Fruit fly (Drosophila melanogaster) whole organism, embryonic: ENCODE results near the gene cerv.

Experiments
- BEAF-32 ChIP-seq: fragments of 200-800 bp; sonication (Bioruptor generic); optimal IDR thresholded peaks from 3 replicates; lab custom pipeline; 2017; ENCODE audit warnings: missing biosample characterization, missing genetic modification characterization, mild to moderate bottlenecking, moderate library complexity, missing genetic modification reagents
- CG11247 ChIP-seq: fragments of 200-800 bp; sonication (Bioruptor generic); IDR thresholded peaks from 2 replicates; pipeline ENCODE4 v1.3.6; 2022; ENCODE audit warnings: missing biosample characterization, missing genetic modification characterization
- CG1233 ChIP-seq: fragments of 200-800 bp; sonication (Bioruptor generic); optimal IDR thresholded peaks from 4 replicates; lab custom pipeline; 2018; ENCODE audit warnings: missing biosample characterization, mild to moderate bottlenecking, missing genetic modification characterization
- CG12391 ChIP-seq: fragments of 200-800 bp; sonication (Bioruptor generic); optimal IDR thresholded peaks from 3 replicates; lab custom pipeline; 2018; ENCODE audit warnings: missing biosample characterization, mild to moderate bottlenecking, missing genetic modification characterization, moderate library complexity
- CG12659 ChIP-seq: fragments of 200-800 bp; sonication (Bioruptor generic); optimal IDR thresholded peaks from 3 replicates; lab custom pipeline; 2017; ENCODE audit warnings: mild to moderate bottlenecking, missing biosample characterization, missing genetic modification reagents, missing genetic modification characterization
- CG13894 ChIP-seq: fragments of 200-800 bp; sonication (Bioruptor generic); optimal IDR thresholded peaks from 3 replicates; lab custom pipeline; 2018; ENCODE audit warnings: missing biosample characterization, mild to moderate bottlenecking, missing genetic modification characterization, moderate library complexity
- CG16813 ChIP-seq: fragments of 200-800 bp; sonication (Bioruptor generic); IDR thresholded peaks from 3 replicates; pipeline ENCODE4 v1.3.6; 2022; ENCODE audit warnings: missing biosample characterization, missing genetic modification characterization; ENCODE audit not compliant: partially characterized antibody
- CG17186 ChIP-seq: fragments of 200-800 bp; sonication (Bioruptor generic); optimal IDR thresholded peaks from 3 replicates; lab custom pipeline; 2017; ENCODE audit warnings: missing biosample characterization, missing genetic modification reagents, missing genetic modification characterization
- CG17385 ChIP-seq: fragments of 200-800 bp; sonication (Bioruptor generic); optimal IDR thresholded peaks from 3 replicates; lab custom pipeline; 2018; ENCODE audit warnings: missing biosample characterization, mild to moderate bottlenecking, missing genetic modification characterization
- CG18764 ChIP-seq: fragments of 200-800 bp; sonication (Bioruptor generic); optimal IDR thresholded peaks from 3 replicates; lab custom pipeline; 2016; ENCODE audit warnings: missing biosample characterization, missing genetic modification characterization
- CG3281 ChIP-seq: fragments of 200-800 bp; sonication (Bioruptor generic); optimal IDR thresholded peaks from 3 replicates; lab custom pipeline; 2017; ENCODE audit warnings: missing biosample characterization, mild to moderate bottlenecking, missing genetic modification characterization
- CG33213 ChIP-seq: fragments of 200-800 bp; sonication (Bioruptor generic); optimal IDR thresholded peaks from 3 replicates; lab custom pipeline; 2016; ENCODE audit warnings: missing biosample characterization, missing genetic modification characterization
- CG3995 ChIP-seq: fragments of 200-800 bp; sonication (Bioruptor generic); optimal IDR thresholded peaks from 3 replicates; lab custom pipeline; 2016; ENCODE audit warnings: missing biosample characterization, missing genetic modification characterization
- CG5245 ChIP-seq: fragments of 200-800 bp; sonication (Bioruptor generic); optimal IDR thresholded peaks from 3 replicates; lab custom pipeline; 2016; ENCODE audit warnings: missing biosample characterization, missing genetic modification characterization
- CG6254 ChIP-seq: fragments of 200-800 bp; sonication (Bioruptor generic); optimal IDR thresholded peaks from 3 replicates; lab custom pipeline; 2017; ENCODE audit warnings: mild to moderate bottlenecking, missing biosample characterization, missing genetic modification reagents, missing genetic modification characterization
- CG6683 ChIP-seq: fragments of 200-800 bp; sonication (Bioruptor generic); optimal IDR thresholded peaks from 2 replicates; lab custom pipeline; 2017; ENCODE audit warnings: missing biosample characterization, mild to moderate bottlenecking, missing genetic modification characterization, missing genetic modification reagents
- CG6689 ChIP-seq: fragments of 200-800 bp; sonication (Bioruptor generic); IDR thresholded peaks from 2 replicates; pipeline ENCODE4 v1.3.6; 2022; ENCODE audit warnings: missing biosample characterization, missing genetic modification characterization
- CG8281 ChIP-seq: fragments of 200-800 bp; sonication (Bioruptor generic); optimal IDR thresholded peaks from 2 replicates; lab custom pipeline; 2018; ENCODE audit warnings: missing biosample characterization, mild to moderate bottlenecking, missing genetic modification characterization, moderate library complexity
- CHES-1-like ChIP-seq: fragments of 200-800 bp; sonication (Bioruptor generic); optimal IDR thresholded peaks from 2 replicates; lab custom pipeline; 2016; ENCODE audit warnings: missing biosample characterization, missing genetic modification characterization
- Chrac-16 ChIP-seq: fragments of 200-800 bp; sonication (Bioruptor generic); optimal IDR thresholded peaks from 3 replicates; lab custom pipeline; 2016; ENCODE audit warnings: missing biosample characterization, missing genetic modification characterization
- Deaf1 ChIP-seq: fragments of 200-800 bp; optimal IDR thresholded peaks from 3 replicates; lab custom pipeline; 2019; ENCODE audit warnings: missing biosample characterization, mild to moderate bottlenecking, missing genetic modification characterization, moderate library complexity
- E2f2 ChIP-seq: fragments of 200-800 bp; sonication (Bioruptor generic); IDR thresholded peaks from 2 replicates; pipeline ENCODE4 v1.3.6; 2022; ENCODE audit warnings: missing biosample characterization, missing genetic modification characterization
- Ets97D ChIP-seq: fragments of 200-800 bp; sonication (Bioruptor generic); optimal IDR thresholded peaks from 3 replicates; lab custom pipeline; 2016; ENCODE audit warnings: missing biosample characterization, missing genetic modification characterization
- HLHmδ ChIP-seq: fragments of 200-800 bp; sonication (Bioruptor generic); optimal IDR thresholded peaks from 2 replicates; lab custom pipeline; 2018; ENCODE audit warnings: missing biosample characterization, mild to moderate bottlenecking, missing genetic modification characterization, moderate library complexity
- HmgD ChIP-seq: fragments of 200-800 bp; sonication (Bioruptor generic); optimal IDR thresholded peaks from 3 replicates; lab custom pipeline; 2016; ENCODE audit warnings: missing biosample characterization, missing genetic modification characterization
- Kr ChIP-seq: fragments of 200-800 bp; sonication (Bioruptor generic); optimal IDR thresholded peaks from 2 replicates; lab custom pipeline; 2017; ENCODE audit warnings: missing biosample characterization, mild to moderate bottlenecking, missing genetic modification characterization
- Lpt ChIP-seq: fragments of >200 bp; optimal IDR thresholded peaks from 2 replicates; lab custom pipeline; 2018; ENCODE audit warnings: missing biosample characterization, missing genetic modification characterization
- Max ChIP-seq: fragments of 200-800 bp; sonication (Bioruptor generic); optimal IDR thresholded peaks from 2 replicates; lab custom pipeline; 2016; ENCODE audit warnings: missing biosample characterization, mild to moderate bottlenecking, missing genetic modification characterization
- NC2β ChIP-seq: fragments of 200-800 bp; sonication (Bioruptor generic); optimal IDR thresholded peaks from 2 replicates; lab custom pipeline; 2016; ENCODE audit warnings: missing biosample characterization, missing genetic modification characterization
- Poxn ChIP-seq: fragments of 200-800 bp; sonication (Bioruptor generic); IDR thresholded peaks from 2 replicates; pipeline ENCODE4 v1.3.6; 2022; ENCODE audit warnings: missing biosample characterization, missing genetic modification characterization
- Scr ChIP-seq: fragments of 200-800 bp; sonication (Bioruptor generic); IDR thresholded peaks from 2 replicates; pipeline ENCODE4 v1.3.6; 2022; ENCODE audit warnings: missing biosample characterization, missing genetic modification characterization; ENCODE audit not compliant: partially characterized antibody
- Side ChIP-seq: fragments of 200-800 bp; sonication (Bioruptor generic); optimal IDR thresholded peaks from 2 replicates; lab custom pipeline; 2016; ENCODE audit warnings: missing biosample characterization, missing genetic modification characterization
- bbx ChIP-seq: fragments of 200-800 bp; sonication (Bioruptor generic); IDR thresholded peaks from 2 replicates; pipeline ENCODE4 v1.3.6; 2022; ENCODE audit warnings: missing biosample characterization, missing genetic modification characterization; ENCODE audit not compliant: partially characterized antibody
- fd3F ChIP-seq: fragments of 200-800 bp; sonication (Bioruptor generic); optimal IDR thresholded peaks from 2 replicates; lab custom pipeline; 2018; ENCODE audit warnings: missing biosample characterization, mild to moderate bottlenecking, missing genetic modification characterization, moderate library complexity
- gcm ChIP-seq: fragments of 200-800 bp; sonication (Bioruptor generic); optimal IDR thresholded peaks from 2 replicates; lab custom pipeline; 2019; ENCODE audit warnings: missing biosample characterization, mild to moderate bottlenecking, missing genetic modification characterization, moderate library complexity
- grn ChIP-seq: fragments of 200-800 bp; sonication (Bioruptor generic); optimal IDR thresholded peaks from 3 replicates; lab custom pipeline; 2017; ENCODE audit warnings: missing biosample characterization, missing genetic modification characterization
- h ChIP-seq: fragments of >200 bp; optimal IDR thresholded peaks from 2 replicates; lab custom pipeline; 2017
- hbn ChIP-seq: fragments of 200-800 bp; sonication (Bioruptor generic); IDR thresholded peaks from 2 replicates; pipeline ENCODE4 v1.3.6; 2022; ENCODE audit warnings: missing biosample characterization, missing genetic modification characterization; ENCODE audit not compliant: partially characterized antibody
- insv ChIP-seq, 2 experiments: fragments of 200-800 bp; sonication (Bioruptor generic); optimal IDR thresholded peaks; 3 replicates each; lab custom pipeline; 2016 to 2018; ENCODE audit warnings: missing biosample characterization in 2 of 2, missing genetic modification characterization in 2 of 2
- knrl ChIP-seq: fragments of 200-800 bp; sonication (Bioruptor generic); IDR thresholded peaks from 3 replicates; pipeline ENCODE4 v1.3.6; 2022; ENCODE audit warnings: missing biosample characterization, missing genetic modification characterization; ENCODE audit not compliant: partially characterized antibody
- nau ChIP-seq: fragments of 200-800 bp; sonication (Bioruptor generic); optimal IDR thresholded peaks from 3 replicates; lab custom pipeline; 2017; ENCODE audit warnings: missing biosample characterization, mild to moderate bottlenecking, missing genetic modification characterization, missing genetic modification reagents
- ranshi ChIP-seq: fragments of 200-800 bp; sonication (Bioruptor generic); IDR thresholded peaks from 2 replicates; pipeline ENCODE4 v1.3.6; 2022; ENCODE audit warnings: missing biosample characterization, missing genetic modification characterization
- schlank ChIP-seq: fragments of 200-800 bp; sonication (Bioruptor generic); optimal IDR thresholded peaks from 2 replicates; lab custom pipeline; 2018; ENCODE audit warnings: missing biosample characterization, mild to moderate bottlenecking, missing genetic modification characterization
- sens ChIP-seq: fragments of 200-800 bp; sonication (Bioruptor generic); peaks from one replicate; lab custom pipeline; 2016; ENCODE audit warnings: missing biosample characterization, missing genetic modification characterization
- seq ChIP-seq: fragments of 200-800 bp; sonication (Bioruptor generic); IDR thresholded peaks from 2 replicates; pipeline ENCODE4 v1.3.6; 2022; ENCODE audit warnings: missing biosample characterization, missing genetic modification characterization
- slbo ChIP-seq: fragments of 200-800 bp; sonication (Bioruptor generic); IDR thresholded peaks from 2 replicates; pipeline ENCODE4 v1.3.6; 2022; ENCODE audit warnings: missing biosample characterization, missing genetic modification characterization
- tll ChIP-seq, 2 experiments: fragments of 200-800 bp in 1 of 2; fragments of >200 bp in 1 of 2; sonication (Bioruptor generic) in 1 of 2; optimal IDR thresholded peaks; 2 replicates each; lab custom pipeline; 2017 to 2019; ENCODE audit warnings: missing biosample characterization in 2 of 2, missing genetic modification characterization in 2 of 2, mild to moderate bottlenecking in 1 of 2, moderate library complexity in 1 of 2
- tup ChIP-seq: fragments of 200-800 bp; sonication (Bioruptor generic); optimal IDR thresholded peaks from 2 replicates; lab custom pipeline; 2016; ENCODE audit warnings: missing biosample characterization, mild to moderate bottlenecking, missing genetic modification characterization, moderate library complexity
- vnd ChIP-seq: fragments of 200-800 bp; sonication (Bioruptor generic); IDR thresholded peaks from 3 replicates; pipeline ENCODE4 v1.3.6; 2022; ENCODE audit warnings: missing biosample characterization, missing genetic modification characterization; ENCODE audit not compliant: partially characterized antibody
- wek ChIP-seq: fragments of 200-800 bp; sonication (Bioruptor generic); optimal IDR thresholded peaks from 3 replicates; lab custom pipeline; 2018; ENCODE audit warnings: missing biosample characterization, mild to moderate bottlenecking, missing genetic modification characterization, moderate library complexity
- z ChIP-seq: fragments of 200-800 bp; sonication (Bioruptor generic); IDR thresholded peaks from 3 replicates; pipeline ENCODE4 v1.3.6; 2022; ENCODE audit warnings: missing biosample characterization, missing genetic modification characterization

cerv gene

DNA sequence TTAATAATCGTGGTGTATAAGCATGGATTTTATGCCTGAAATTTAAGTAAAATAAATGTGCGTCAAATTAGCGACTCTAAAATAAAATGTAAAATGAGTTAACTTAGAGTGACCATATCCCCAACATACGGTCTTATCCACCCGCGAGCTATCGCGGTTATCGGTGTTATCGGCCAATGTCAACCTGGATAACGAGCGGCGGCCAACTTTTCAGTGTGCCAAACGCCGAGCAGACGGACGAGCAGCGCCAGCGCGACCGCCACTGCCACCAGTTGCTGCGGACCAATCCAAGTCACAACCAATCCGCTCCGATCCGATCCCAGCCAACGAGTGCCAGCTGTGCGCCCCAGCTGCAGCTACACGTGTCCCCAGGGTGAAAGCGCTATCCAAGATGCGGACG lies at the start of gene cerv, which contains the start of gene CG7872 (continued):
- TF ChIP-seq knrl (GFP tag; lab: Robert Waterston, UW) (peak; percentile 61), Chrac-16 (GFP tag; lab: Kevin White, UChicago) (no peak), Kr (no peak), CG12391 (tag; lab: Kevin White, UChicago) (no peak), CG11247 (no peak), E2f2 (GFP tag; lab: Robert Waterston, UW) (peak; percentile 62), insv (GFP tag; optimal IDR thresholded peaks at IDR 0.05; lab: Kevin White, UChicago) (no peak), grn (GFP tag; lab: Kevin White, UChicago) (no peak), CG33213 (GFP tag; lab: Kevin White, UChicago) (no peak), CG6683 (GFP tag; lab: Kevin White, UChicago) (no peak), Max (GFP tag; lab: Kevin White, UChicago) (peak; percentile 2), sens (GFP tag; lab: Kevin White, UChicago) (peak; percentile 45), tup (GFP tag; lab: Kevin White, UChicago) (no peak), z (no peak), CG8281 (tag; lab: Kevin White, UChicago) (no peak), schlank (no peak), ranshi (no peak), Scr (GFP tag; lab: Robert Waterston, UW) (peak; percentile 66), CG6689 (GFP tag; lab: Robert Waterston, UW) (no peak), HLHmδ (peak; percentile 13), CG6254 (GFP tag; lab: Kevin White, UChicago) (no peak), Side (GFP tag; lab: Kevin White, UChicago) (peak; percentile 2), Lpt (no peak), CG18764 (GFP tag; lab: Kevin White, UChicago) (no peak), seq (GFP tag; lab: Robert Waterston, UW) (no peak), bbx (GFP tag; lab: Robert Waterston, UW) (peak; percentile 72), Poxn (no peak), CG16813 (GFP tag; lab: Robert Waterston, UW) (peak; percentile 73), CG3995 (GFP tag; lab: Kevin White, UChicago) (peak; percentile 58), wek (GFP tag; lab: Kevin White, UChicago) (no peak), Deaf1 (tag; lab: Kevin White, UChicago) (peak; percentile 13), CG3281 (peak; percentile 3), slbo (GFP tag; lab: Robert Waterston, UW) (peak; percentile 35; the same call in 1 of the 2 replicates), CG17385 (GFP tag; lab: Kevin White, UChicago) (no peak), CG13894 (tag; lab: Kevin White, UChicago) (no peak), CG1233 (GFP tag; lab: Kevin White, UChicago) (no peak), vnd (GFP tag; lab: Robert Waterston, UW) (peak; percentile 50; the same call in 1 of the 3 replicates), NC2β (GFP tag; lab: Kevin White, UChicago) (peak; percentile 12), CHES-1-like (GFP tag; lab: Kevin White, UChicago) (no peak), nau (GFP tag; lab: Kevin White, UChicago) (no peak), BEAF-32 (GFP tag; lab: Kevin White, UChicago) (peak; percentile 61), HmgD (GFP tag; lab: Kevin White, UChicago) (no peak), CG12659 (GFP tag; lab: Kevin White, UChicago) (peak; percentile 45), gcm (GFP tag; lab: Kevin White, UChicago) (no peak), fd3F (GFP tag; lab: Kevin White, UChicago) (no peak), hbn (GFP tag; lab: Robert Waterston, UW) (peak; percentile 68), CG5245 (GFP tag; lab: Kevin White, UChicago) (no peak), CG17186 (peak; percentile 21), h (lab: Kevin White, UChicago) (no peak), Ets97D (GFP tag; lab: Kevin White, UChicago) (peak; percentile 41), tll (GFP tag; optimal IDR thresholded peaks at IDR 0.05; lab: Kevin White, UChicago) (no peak)
